Worm (Caenorhabditis elegans): ENCODE results near the gene E04F6.6.
A peak's percentile ranks its signal among the peaks of the same experiment; 100 is the strongest.

E04F6.6 gene

ce11 chrII:7232517-7232916 lies 33.2 kb upstream of the E04F6.6 start, which contains the start of gene ctsa-3.1:
ctsa-3.1 (plus strand) TSS chrII:7232853.
- no peak for TF ChIP-seq lin-13 (GFP tag; optimal IDR thresholded peaks at IDR 0.05)
- TF ChIP-seq nhr-237 (tag; optimal IDR thresholded peaks at IDR 0.05) = no peak
- TF ChIP-seq hlh-4 (tag; optimal IDR thresholded peaks at IDR 0.05) = no peak
- no peak for TF ChIP-seq aly-2 (tag; optimal IDR thresholded peaks at IDR 0.05)
- no peak for TF ChIP-seq ceh-8 (GFP tag; optimal IDR thresholded peaks at IDR 0.05)
- TF ChIP-seq nhr-71 (tag; optimal IDR thresholded peaks at IDR 0.05) = no peak
- no peak for TF ChIP-seq tlp-1 (tag; optimal IDR thresholded peaks at IDR 0.05)
- TF ChIP-seq zip-4 (GFP tag; optimal IDR thresholded peaks at IDR 0.05) = no peak
- no peak for TF ChIP-seq F16B12.6 (tag; optimal IDR thresholded peaks at IDR 0.05)
- TF ChIP-seq tbx-2 (tag; optimal IDR thresholded peaks at IDR 0.05) = no peak
- TF ChIP-seq lin-14 (GFP tag; optimal IDR thresholded peaks at IDR 0.05) = peak; percentile 1
- TF ChIP-seq elt-2 (tag; optimal IDR thresholded peaks at IDR 0.05) = peak; percentile 66
- TF ChIP-seq efl-3 (GFP tag; optimal IDR thresholded peaks at IDR 0.05) = no peak
- no peak for TF ChIP-seq nhr-84 (tag; optimal IDR thresholded peaks at IDR 0.05)
- TF ChIP-seq pqm-1 (tag; optimal IDR thresholded peaks at IDR 0.05) = no peak
- no peak for TF ChIP-seq nhr-20 (tag; optimal IDR thresholded peaks at IDR 0.05)

- no peak for TF ChIP-seq nhr-19 (GFP tag; conservative IDR thresholded peaks at IDR 0.05)
- no peak for TF ChIP-seq fkh-10 (GFP tag; optimal IDR thresholded peaks at IDR 0.05)
- no peak for TF ChIP-seq C34B4.2 (tag; optimal IDR thresholded peaks at IDR 0.05)
- no peak for TF ChIP-seq efl-1 (optimal IDR thresholded peaks at IDR 0.05)
- TF ChIP-seq efl-1 (GFP tag; optimal IDR thresholded peaks at IDR 0.05 in 1 of 2) = peak in 1 of 2 experiments; percentile 54
- no peak for TF ChIP-seq efl-3 (GFP tag; optimal IDR thresholded peaks at IDR 0.05)
- no peak for TF ChIP-seq lin-13 (GFP tag; optimal IDR thresholded peaks at IDR 0.05)
- peak; percentile 90 for TF ChIP-seq snpc-4 (tag; optimal IDR thresholded peaks at IDR 0.05)
- TF ChIP-seq unc-130 (tag; optimal IDR thresholded peaks at IDR 0.05) = no peak
Measured at ce11 chrII:7231951-7232350, 32.6 kb upstream of the E04F6.6 start.

ce11 chrII:7230684-7231083 lies 31.3 kb upstream of the E04F6.6 start:
- TF ChIP-seq mdl-1 (tag; optimal IDR thresholded peaks at IDR 0.05) (no peak), sup-37 (GFP tag; optimal IDR thresholded peaks at IDR 0.05) (no peak), efl-1 (optimal IDR thresholded peaks at IDR 0.05) (no peak), efl-1 (GFP tag; optimal IDR thresholded peaks at IDR 0.05 in 1 of 2) (peak in 1 of 2 experiments; percentile 1), mep-1 (tag; optimal IDR thresholded peaks at IDR 0.05) (peak; percentile 5), zip-4 (GFP tag; optimal IDR thresholded peaks at IDR 0.05) (no peak), elt-3 (tag; optimal IDR thresholded peaks at IDR 0.05) (no peak), lin-14 (GFP tag; optimal IDR thresholded peaks at IDR 0.05) (no peak), nhr-90 (tag; optimal IDR thresholded peaks at IDR 0.05; ENCODE audit: poor library complexity) (no peak), grh-1 (GFP tag; IDR thresholded peaks at IDR 0.05) (0 out of 2 replicates have a peak, but pooled peaks have one; percentile 9), xbp-1 (tag; optimal IDR thresholded peaks at IDR 0.05) (no peak), unc-130 (tag; optimal IDR thresholded peaks at IDR 0.05) (no peak), ztf-11 (tag; optimal IDR thresholded peaks at IDR 0.05) (no peak)

- TF ChIP-seq lir-3 (tag; optimal IDR thresholded peaks at IDR 0.05; ENCODE audit: poor library complexity) (no peak), nhr-77 (tag; optimal IDR thresholded peaks at IDR 0.05) (no peak), efl-1 (optimal IDR thresholded peaks at IDR 0.05) (no peak), efl-1 (GFP tag; optimal IDR thresholded peaks at IDR 0.05 in 1 of 2) (peak in 1 of 2 experiments; percentile 75), swsn-7 (tag; optimal IDR thresholded peaks at IDR 0.05) (peak; percentile 19), hlh-17 (GFP tag; optimal IDR thresholded peaks at IDR 0.05; ENCODE audit: borderline replicate concordance) (no peak), nhr-85 (tag) (peak; percentile 69), lin-14 (GFP tag; optimal IDR thresholded peaks at IDR 0.05) (peak; percentile 22), nhr-20 (tag; optimal IDR thresholded peaks at IDR 0.05) (peak; percentile 17), nhr-28 (tag; optimal IDR thresholded peaks at IDR 0.05) (no peak), mep-1 (tag; optimal IDR thresholded peaks at IDR 0.05) (peak; percentile 4), nhr-71 (tag; optimal IDR thresholded peaks at IDR 0.05) (peak; percentile 4), mab-9 (GFP tag; IDR thresholded peaks at IDR 0.05) (no peak), mef-2 (tag; optimal IDR thresholded peaks at IDR 0.05) (no peak), ama-1 (optimal IDR thresholded peaks at IDR 0.05) (peak; percentile 6), ceh-82 (tag; optimal IDR thresholded peaks at IDR 0.05) (no peak), aha-1 (tag; optimal IDR thresholded peaks at IDR 0.05) (no peak), grh-1 (GFP tag; IDR thresholded peaks at IDR 0.05) (peak; percentile 38), blmp-1 (tag; optimal IDR thresholded peaks at IDR 0.05) (peak; percentile 40), C16A3.4 (tag; optimal IDR thresholded peaks at IDR 0.05) (no peak), ceh-8 (GFP tag; optimal IDR thresholded peaks at IDR 0.05) (no peak), tlp-1 (tag; optimal IDR thresholded peaks at IDR 0.05) (no peak), efl-3 (GFP tag; optimal IDR thresholded peaks at IDR 0.05) (no peak)
Measured at ce11 chrII:7228646-7229200, 29.4 kb upstream of the E04F6.6 start, which contains the start of gene F32A5.4. F32A5.4 (plus strand) TSS chrII:7229150.
